Worm (Caenorhabditis elegans) whole organism, midembryonic: Measurements from ENCODE around the gene bath-23.

Experiments used
- T22C8.4 ChIP-seq: fragments of 200-800 bp; sonication (Bioruptor generic); IDR thresholded peaks from 2 replicates; pipeline ENCODE4 v1.3.6; 2022; ENCODE audit warnings: missing genetic modification characterization, missing compliant biosample characterization
- cog-1 ChIP-seq: sonication (generic microtip); optimal IDR thresholded peaks from 2 replicates; lab custom pipeline; 2016; ENCODE audit warnings: missing genetic modification characterization, missing compliant biosample characterization
- flt-1 ChIP-seq: fragments of 200-800 bp; sonication (Bioruptor generic); IDR thresholded peaks from 2 replicates; pipeline ENCODE4 v1.3.6; 2022; ENCODE audit warnings: missing genetic modification characterization, missing compliant biosample characterization

- TF ChIP-seq T22C8.4 (GFP tag; lab: Robert Waterston, UW) (no peak), cog-1 (tag; lab: Kevin White, UChicago) (no peak), flt-1 (no peak)
Observed at ce11 chrII:3346328-3346780, 24.8 kb upstream of the bath-23 start, which contains the start of gene bath-30.
